Worm (Caenorhabditis elegans) whole organism, L1 larva: ENCODE data around the gene str-31.

Experiments
- C04F5.9 ChIP-seq: sonication (generic microtip); optimal IDR thresholded peaks from 2 replicates; lab custom pipeline; 2016; ENCODE audit warnings: missing genetic modification characterization, missing compliant biosample characterization
- C16A3.4 ChIP-seq: fragments of 150-350 bp; optimal IDR thresholded peaks from 2 replicates; lab custom pipeline; 2014; ENCODE audit warnings: missing biosample characterization, missing genetic modification characterization
- C34B4.2 ChIP-seq: sonication (generic microtip); optimal IDR thresholded peaks from 2 replicates; lab custom pipeline; 2017; ENCODE audit warnings: mild to moderate bottlenecking, missing genetic modification characterization, missing compliant biosample characterization
- F16B12.6 ChIP-seq: fragments of 150-350 bp; optimal IDR thresholded peaks from 2 replicates; lab custom pipeline; 2014; ENCODE audit warnings: missing biosample characterization, missing genetic modification characterization
- aly-2 ChIP-seq: fragments of 150-350 bp; optimal IDR thresholded peaks from 2 replicates; lab custom pipeline; 2014; ENCODE audit warnings: missing biosample characterization, missing genetic modification characterization
- ama-1 ChIP-seq: fragments of 150-350 bp; optimal IDR thresholded peaks from 2 replicates; lab custom pipeline; 2014
- blmp-1 ChIP-seq: fragments of 150-350 bp; optimal IDR thresholded peaks from 2 replicates; lab custom pipeline; 2014; ENCODE audit warnings: missing biosample characterization, missing genetic modification characterization
- ceh-63 ChIP-seq: fragments of 200-800 bp; sonication (Bioruptor generic); optimal IDR thresholded peaks from 2 replicates; lab custom pipeline; 2018; ENCODE audit warnings: mild to moderate bottlenecking, missing genetic modification characterization, missing compliant biosample characterization
- ceh-82 ChIP-seq, 3 experiments: fragments of 150-350 bp in 1 of 3; sonication (generic microtip) in 2 of 3; optimal IDR thresholded peaks; 2 replicates each; lab custom pipeline; 2014 to 2017; ENCODE audit warnings: missing biosample characterization in 3 of 3, missing genetic modification characterization in 3 of 3
- ceh-88 ChIP-seq: fragments of 200-800 bp; sonication (Bioruptor generic); IDR thresholded peaks from 2 replicates; pipeline ENCODE4 v1.3.6; 2022; ENCODE audit warnings: missing genetic modification characterization, missing compliant biosample characterization
- ceh-90 ChIP-seq: sonication (generic microtip); optimal IDR thresholded peaks from 2 replicates; lab custom pipeline; 2016; ENCODE audit warnings: missing genetic modification characterization, missing compliant biosample characterization
- dpl-1 ChIP-seq, 3 experiments: fragments of 150-350 bp in 2 of 3; sonication (generic microtip) in 1 of 3; optimal IDR thresholded peaks; 2 replicates each; lab custom pipeline; 2014 to 2017; ENCODE audit warnings: missing biosample characterization in 3 of 3, missing genetic modification characterization in 3 of 3, missing genetic modification reagents in 3 of 3
- dsc-1 ChIP-seq: sonication (generic microtip); optimal IDR thresholded peaks from 2 replicates; lab custom pipeline; 2016; ENCODE audit warnings: mild to moderate bottlenecking, missing genetic modification characterization, missing compliant biosample characterization
- egl-13 ChIP-seq: sonication (generic microtip); optimal IDR thresholded peaks from 2 replicates; lab custom pipeline; 2016; ENCODE audit warnings: missing genotype, missing genetic modification reagents, missing genetic modification characterization, missing compliant biosample characterization
- elt-2 ChIP-seq: sonication (generic microtip); optimal IDR thresholded peaks from 2 replicates; lab custom pipeline; 2016; ENCODE audit warnings: missing genetic modification characterization, mild to moderate bottlenecking, inconsistent platforms, missing compliant biosample characterization, missing genetic modification reagents
- elt-3 ChIP-seq, 6 experiments: fragments of 150-350 bp in 1 of 6; sonication (generic microtip); optimal IDR thresholded peaks; 2 replicates each; lab custom pipeline; 2017 to 2018; ENCODE audit warnings: missing biosample characterization in 6 of 6, missing genetic modification characterization in 6 of 6, inconsistent platforms in 1 of 6
- ets-5 ChIP-seq: fragments of 200-800 bp; sonication (Bioruptor generic); IDR thresholded peaks from 2 replicates; pipeline ENCODE4 v1.3.6; 2022; ENCODE audit warnings: missing genetic modification characterization, missing compliant biosample characterization
- fkh-10 ChIP-seq: sonication (generic microtip); optimal IDR thresholded peaks from 2 replicates; lab custom pipeline; 2017; ENCODE audit warnings: missing biosample characterization, missing genetic modification reagents, missing genetic modification characterization
- fkh-4 ChIP-seq: sonication (generic microtip); optimal IDR thresholded peaks from 2 replicates; lab custom pipeline; 2016; ENCODE audit warnings: missing compliant biosample characterization, missing genetic modification characterization, borderline replicate concordance
- fkh-8 ChIP-seq: sonication (generic microtip); optimal IDR thresholded peaks from 2 replicates; lab custom pipeline; 2016; ENCODE audit warnings: mild to moderate bottlenecking, missing genetic modification characterization, missing compliant biosample characterization
- fos-1 ChIP-seq: fragments of 150-350 bp; optimal IDR thresholded peaks from 2 replicates; lab custom pipeline; 2014; ENCODE audit warnings: missing biosample characterization, missing genetic modification characterization
- hlh-4 ChIP-seq: sonication (generic microtip); optimal IDR thresholded peaks from 2 replicates; lab custom pipeline; 2016; ENCODE audit warnings: mild to moderate bottlenecking, missing genetic modification characterization, missing compliant biosample characterization
- irx-1 ChIP-seq: sonication (generic microtip); optimal IDR thresholded peaks from 2 replicates; lab custom pipeline; 2016; ENCODE audit warnings: missing genetic modification characterization, missing compliant biosample characterization
- isw-1 ChIP-seq: fragments of 200-800 bp; sonication (Bioruptor generic); IDR thresholded peaks from 2 replicates; pipeline ENCODE4 v1.3.6; 2022; ENCODE audit warnings: missing genetic modification characterization, missing compliant biosample characterization
- lin-13 ChIP-seq: fragments of 150-350 bp; optimal IDR thresholded peaks from 2 replicates; lab custom pipeline; 2014; ENCODE audit warnings: missing biosample characterization, missing genetic modification reagents, missing genetic modification characterization
- lin-14 ChIP-seq: fragments of 200-800 bp; sonication (Bioruptor generic); optimal IDR thresholded peaks from 2 replicates; lab custom pipeline; 2018; ENCODE audit warnings: mild to moderate bottlenecking, missing genetic modification characterization, moderate library complexity, missing compliant biosample characterization
- lin-15B ChIP-seq: fragments of 150-350 bp; sonication (generic microtip); optimal IDR thresholded peaks from 3 replicates; lab custom pipeline; 2014; ENCODE audit warnings: missing biosample characterization, missing genetic modification characterization
- lin-39 ChIP-seq: fragments of 150-350 bp; optimal IDR thresholded peaks from 2 replicates; lab custom pipeline; 2014; ENCODE audit warnings: missing biosample characterization, missing genetic modification reagents, missing genetic modification characterization
- mab-9 ChIP-seq: fragments of 200-800 bp; sonication (Bioruptor generic); IDR thresholded peaks from 2 replicates; pipeline ENCODE4 v1.3.6; 2022; ENCODE audit warnings: missing genetic modification reagents, missing genetic modification characterization, missing compliant biosample characterization
- nhr-11 ChIP-seq: fragments of 150-350 bp; optimal IDR thresholded peaks from 2 replicates; lab custom pipeline; 2014; ENCODE audit warnings: missing biosample characterization, missing genetic modification characterization
- nhr-12 ChIP-seq: sonication (generic microtip); optimal IDR thresholded peaks from 2 replicates; lab custom pipeline; 2017; ENCODE audit warnings: missing biosample characterization, missing genetic modification characterization
- nhr-19 ChIP-seq: fragments of 200-800 bp; sonication (Bioruptor generic); conservative IDR thresholded peaks from 2 replicates; pipeline ENCODE4 v1.3.6; 2022; ENCODE audit warnings: missing genetic modification characterization, missing compliant biosample characterization
- nhr-20 ChIP-seq: sonication (generic microtip); optimal IDR thresholded peaks from 2 replicates; lab custom pipeline; 2016; ENCODE audit warnings: mild to moderate bottlenecking, missing genetic modification characterization, missing compliant biosample characterization
- nhr-237 ChIP-seq: fragments of 150-350 bp; optimal IDR thresholded peaks from 2 replicates; lab custom pipeline; 2014; ENCODE audit warnings: missing biosample characterization, missing genetic modification characterization
- nhr-28 ChIP-seq: fragments of 150-350 bp; optimal IDR thresholded peaks from 2 replicates; lab custom pipeline; 2014; ENCODE audit warnings: missing biosample characterization, missing genetic modification characterization
- nhr-71 ChIP-seq: sonication (generic microtip); optimal IDR thresholded peaks from 2 replicates; lab custom pipeline; 2016; ENCODE audit warnings: mild to moderate bottlenecking, missing genetic modification characterization, moderate library complexity, missing compliant biosample characterization
- nhr-77 ChIP-seq: fragments of 150-350 bp; optimal IDR thresholded peaks from 2 replicates; lab custom pipeline; 2014; ENCODE audit warnings: missing biosample characterization, missing genetic modification characterization
- nhr-84 ChIP-seq: sonication (generic microtip); optimal IDR thresholded peaks from 2 replicates; lab custom pipeline; 2017; ENCODE audit warnings: missing biosample characterization, missing genetic modification characterization
- nhr-85 ChIP-seq: sonication (generic microtip); peaks from one replicate; lab custom pipeline; 2016; ENCODE audit warnings: missing genetic modification characterization, inconsistent platforms, missing compliant biosample characterization
- nhr-90 ChIP-seq: sonication (generic microtip); optimal IDR thresholded peaks from 2 replicates; lab custom pipeline; 2016; ENCODE audit warnings: mild to moderate bottlenecking, missing genetic modification characterization, missing compliant biosample characterization; ENCODE audit not compliant: poor library complexity
- pax-3 ChIP-seq: fragments of 200-800 bp; sonication (Bioruptor generic); optimal IDR thresholded peaks from 2 replicates; lab custom pipeline; 2018; ENCODE audit warnings: mild to moderate bottlenecking, missing genetic modification characterization, moderate library complexity, missing compliant biosample characterization
- rnt-1 ChIP-seq: sonication (generic microtip); optimal IDR thresholded peaks from 2 replicates; lab custom pipeline; 2016; ENCODE audit warnings: mild to moderate bottlenecking, missing genetic modification characterization, moderate library complexity, missing compliant biosample characterization
- skn-1 ChIP-seq: fragments of 150-350 bp; optimal IDR thresholded peaks from 2 replicates; lab custom pipeline; 2014; ENCODE audit warnings: missing biosample characterization, missing genetic modification characterization
- snpc-4 ChIP-seq: fragments of 150-350 bp; optimal IDR thresholded peaks from 2 replicates; lab custom pipeline; 2014; ENCODE audit warnings: missing biosample characterization, missing genetic modification characterization
- snu-23 ChIP-seq: sonication (generic microtip); optimal IDR thresholded peaks from 2 replicates; lab custom pipeline; 2016; ENCODE audit warnings: missing genetic modification characterization, missing compliant biosample characterization
- sox-4 ChIP-seq: sonication (generic microtip); optimal IDR thresholded peaks from 2 replicates; lab custom pipeline; 2016; ENCODE audit warnings: missing genetic modification characterization, missing compliant biosample characterization
- sptf-1 ChIP-seq: fragments of 150-350 bp; optimal IDR thresholded peaks from 2 replicates; lab custom pipeline; 2014; ENCODE audit warnings: missing biosample characterization, missing genetic modification characterization
- sup-37 ChIP-seq: fragments of 200-800 bp; sonication (Bioruptor generic); optimal IDR thresholded peaks from 2 replicates; lab custom pipeline; 2018; ENCODE audit warnings: mild to moderate bottlenecking, missing genetic modification characterization, missing compliant biosample characterization
- unc-130 ChIP-seq: fragments of 150-350 bp; optimal IDR thresholded peaks from 2 replicates; lab custom pipeline; 2017; ENCODE audit warnings: missing biosample characterization, missing genetic modification characterization, inconsistent platforms
- unc-86 ChIP-seq: sonication (generic microtip); optimal IDR thresholded peaks from 2 replicates; lab custom pipeline; 2016; ENCODE audit warnings: missing genetic modification characterization, missing compliant biosample characterization
- unc-98 ChIP-seq: fragments of 200-800 bp; sonication (Bioruptor generic); IDR thresholded peaks from 2 replicates; pipeline ENCODE4 v1.3.6; 2022; ENCODE audit warnings: missing genetic modification characterization, missing compliant biosample characterization
- vab-15 ChIP-seq: sonication (generic microtip); optimal IDR thresholded peaks from 2 replicates; lab custom pipeline; 2017; ENCODE audit warnings: missing genotype, mild to moderate bottlenecking, missing genetic modification characterization, missing compliant biosample characterization
- xbp-1 ChIP-seq: sonication (generic microtip); optimal IDR thresholded peaks from 2 replicates; lab custom pipeline; 2016; ENCODE audit warnings: missing genetic modification characterization, missing compliant biosample characterization
- ztf-4 ChIP-seq: fragments of 150-350 bp; optimal IDR thresholded peaks from 2 replicates; lab custom pipeline; 2014; ENCODE audit warnings: missing biosample characterization, missing genetic modification characterization

The str-31 gene

ce11 chrV:7465509-7465908 is 43.0 kb downstream of the str-31 start, which contains the start of gene F25E5.1 (continued):
- TF ChIP-seq pax-3 (no peak), ceh-88 (GFP tag; lab: Robert Waterston, UW) (no peak), rnt-1 (tag; lab: Kevin White, UChicago) (peak; percentile 93), sptf-1 (tag; lab: Kevin White, UChicago) (no peak), vab-15 (tag; lab: Kevin White, UChicago) (no peak), lin-15B (tag; lab: Kevin White, UChicago) (peak; percentile 31), nhr-11 (tag; lab: Kevin White, UChicago) (no peak), C16A3.4 (tag; lab: Kevin White, UChicago) (peak; percentile 29), elt-2 (tag; lab: Kevin White, UChicago) (peak; percentile 33), ztf-4 (tag; lab: Kevin White, UChicago) (no peak), elt-3 (tag; optimal IDR thresholded peaks at IDR 0.05; lab: Kevin White, UChicago) (no peak), nhr-84 (tag; lab: Kevin White, UChicago) (no peak), snpc-4 (tag; lab: Kevin White, UChicago) (peak; percentile 47), ama-1 (lab: Kevin White, UChicago) (no peak), unc-98 (GFP tag; lab: Robert Waterston, UW) (peak; percentile 61), F16B12.6 (tag; lab: Kevin White, UChicago) (peak; percentile 42), blmp-1 (tag; lab: Kevin White, UChicago) (peak; percentile 37), fkh-8 (tag; lab: Kevin White, UChicago) (peak; percentile 82), unc-86 (tag; lab: Kevin White, UChicago) (peak; percentile 47), lin-39 (tag; lab: Kevin White, UChicago) (no peak), nhr-71 (tag; lab: Kevin White, UChicago) (peak; percentile 80), nhr-19 (peak; percentile 70), hlh-4 (tag; lab: Kevin White, UChicago) (no peak), mab-9 (0 out of 2 replicates have a peak, but pooled peaks have one; percentile 29), nhr-28 (tag; lab: Kevin White, UChicago) (no peak), ets-5 (GFP tag; lab: Robert Waterston, UW) (no peak), isw-1 (GFP tag; lab: Robert Waterston, UW) (peak; percentile 57), fkh-4 (tag; lab: Kevin White, UChicago) (peak; percentile 30), skn-1 (tag; lab: Kevin White, UChicago) (peak; percentile 49), lin-14 (peak; percentile 93), snu-23 (GFP tag; lab: Kevin White, UChicago) (peak; percentile 76), nhr-237 (tag; lab: Kevin White, UChicago) (no peak), nhr-90 (tag; lab: Kevin White, UChicago) (peak; percentile 61), fkh-10 (GFP tag; lab: Kevin White, UChicago) (no peak), lin-13 (GFP tag; lab: Kevin White, UChicago) (peak; percentile 46), nhr-20 (tag; lab: Kevin White, UChicago) (peak; percentile 71), xbp-1 (tag; lab: Kevin White, UChicago) (peak; percentile 59), nhr-12 (tag; lab: Kevin White, UChicago) (no peak), dpl-1 (GFP tag; optimal IDR thresholded peaks at IDR 0.05; lab: Kevin White, UChicago) (peak; percentile 49 to 72 (median 63)), ceh-90 (tag; lab: Kevin White, UChicago) (peak; percentile 77), aly-2 (tag; lab: Kevin White, UChicago) (no peak), egl-13 (peak; percentile 43), unc-130 (tag; lab: Kevin White, UChicago) (no peak), dsc-1 (tag; lab: Kevin White, UChicago) (peak; percentile 56), ceh-63 (no peak), sup-37 (GFP tag; lab: Kevin White, UChicago) (no peak), ceh-82 (tag; optimal IDR thresholded peaks at IDR 0.05; lab: Kevin White, UChicago) (peak; percentile 42 to 73 (median 65)), nhr-85 (tag; lab: Kevin White, UChicago) (peak; percentile 87), nhr-77 (tag; lab: Kevin White, UChicago) (peak; percentile 34), C34B4.2 (tag; lab: Kevin White, UChicago) (no peak), fos-1 (no peak), sox-4 (tag; lab: Kevin White, UChicago) (peak; percentile 38), C04F5.9 (tag; lab: Kevin White, UChicago) (no peak), irx-1 (peak; percentile 44)
